Worm (Caenorhabditis elegans): ENCODE results near the gene rexd-1.
A peak's percentile ranks its signal among the peaks of the same experiment; 100 is the strongest.

Gene rexd-1

ce11 chrIII:1799407-1799806, 34.9 kb upstream of the rexd-1 start:
- no peak for TF ChIP-seq die-1 (tag; optimal IDR thresholded peaks at IDR 0.05)
- TF ChIP-seq zfh-2 (GFP tag; conservative IDR thresholded peaks at IDR 0.05) = peak; percentile 69
- no peak for TF ChIP-seq sdz-38 (tag; optimal IDR thresholded peaks at IDR 0.05)
- no peak for TF ChIP-seq ama-1 (optimal IDR thresholded peaks at IDR 0.05)
- TF ChIP-seq ama-1 (GFP tag; optimal IDR thresholded peaks at IDR 0.05) = no peak

ce11 chrIII:1803000-1803399, 31.3 kb upstream of the rexd-1 start:
- peak; percentile 93 for TF ChIP-seq zfh-2 (GFP tag; conservative IDR thresholded peaks at IDR 0.05)
- TF ChIP-seq xnd-1 (tag; optimal IDR thresholded peaks at IDR 0.05) = no peak
- TF ChIP-seq Y56A3A.18 (GFP tag; IDR thresholded peaks at IDR 0.05) = no peak
- no peak for TF ChIP-seq B0261.1 (tag; optimal IDR thresholded peaks at IDR 0.05)
- peak; percentile 58; the same call in 1 of the 2 replicates for TF ChIP-seq egrh-3 (GFP tag; IDR thresholded peaks at IDR 0.05)
- TF ChIP-seq ztf-25 (GFP tag; IDR thresholded peaks at IDR 0.05) = no peak
- no peak for TF ChIP-seq lin-54 (GFP tag; optimal IDR thresholded peaks at IDR 0.05)

ce11 chrIII:1804477-1804876, 29.8 kb upstream of the rexd-1 start:
- TF ChIP-seq zfh-2 (GFP tag; conservative IDR thresholded peaks at IDR 0.05) = peak; percentile 59
- TF ChIP-seq egrh-3 (GFP tag; IDR thresholded peaks at IDR 0.05) = peak; percentile 80
- TF ChIP-seq snpc-1.3 (tag; optimal IDR thresholded peaks at IDR 0.05; ENCODE audit: insufficient read depth) = no peak
- no peak for TF ChIP-seq dox-1 (GFP tag; IDR thresholded peaks at IDR 0.05)
- TF ChIP-seq hlh-26 (GFP tag; conservative IDR thresholded peaks at IDR 0.05) = no peak
- TF ChIP-seq aptf-2 (GFP tag; conservative IDR thresholded peaks at IDR 0.05) = 0 out of 2 replicates have a peak, but pooled peaks have one; percentile 24

- TF ChIP-seq ztf-3 (GFP tag; optimal IDR thresholded peaks at IDR 0.05) = no peak
- no peak for TF ChIP-seq repo-1 (tag; optimal IDR thresholded peaks at IDR 0.05)
- no peak for TF ChIP-seq F33H1.4 (GFP tag; IDR thresholded peaks at IDR 0.05)
- no peak for TF ChIP-seq ceh-79 (tag; optimal IDR thresholded peaks at IDR 0.05)
- no peak for TF ChIP-seq pbrm-1 (GFP tag; IDR thresholded peaks at IDR 0.05)
- TF ChIP-seq akir-1 (GFP tag; optimal IDR thresholded peaks at IDR 0.05) = no peak
- TF ChIP-seq F57C9.4 (tag; optimal IDR thresholded peaks at IDR 0.05) = no peak
- TF ChIP-seq unc-130 (GFP tag; optimal IDR thresholded peaks at IDR 0.05) = no peak
- no peak for TF ChIP-seq lsy-27 (tag; optimal IDR thresholded peaks at IDR 0.05; ENCODE audit: borderline replicate concordance, insufficient read depth)
- TF ChIP-seq gei-17 (GFP tag; optimal IDR thresholded peaks at IDR 0.05) = no peak
- no peak for TF ChIP-seq ztf-28 (GFP tag; IDR thresholded peaks at IDR 0.05)
- TF ChIP-seq efl-1 (GFP tag; optimal IDR thresholded peaks at IDR 0.05) = no peak
- TF ChIP-seq ceh-100 (GFP tag; IDR thresholded peaks at IDR 0.05) = no peak
- TF ChIP-seq ztf-22 (GFP tag; optimal IDR thresholded peaks at IDR 0.05) = no peak
- no peak for TF ChIP-seq ceh-91 (GFP tag; IDR thresholded peaks at IDR 0.05)
- no peak for TF ChIP-seq B0336.3 (GFP tag; IDR thresholded peaks at IDR 0.05)
- TF ChIP-seq tbx-9 (tag; optimal IDR thresholded peaks at IDR 0.05; ENCODE audit: borderline replicate concordance) = no peak
- no peak for TF ChIP-seq hsf-1 (GFP tag; IDR thresholded peaks at IDR 0.05)
- no peak for TF ChIP-seq madf-10 (tag; optimal IDR thresholded peaks at IDR 0.05)
- no peak for TF ChIP-seq tlf-1 (GFP tag; optimal IDR thresholded peaks at IDR 0.05)
These were observed 28.8 kb upstream of the rexd-1 start for ce11 chrIII:1805415-1806008.

Measured in whole organism, young adult.